Worm (Caenorhabditis elegans): Measurements from ENCODE around the gene wht-8.
A peak's percentile ranks its signal among the peaks of the same experiment; 100 is the strongest.

- TF ChIP-seq T26A8.4 (GFP tag; IDR thresholded peaks at IDR 0.05) (no peak), nhr-76 (tag; optimal IDR thresholded peaks at IDR 0.05) (no peak), sdz-12 (GFP tag; optimal IDR thresholded peaks at IDR 0.05) (no peak), pqm-1 (tag; optimal IDR thresholded peaks at IDR 0.05) (no peak), lin-39 (tag; optimal IDR thresholded peaks at IDR 0.05) (no peak), duxl-1 (tag; optimal IDR thresholded peaks at IDR 0.05; ENCODE audit: poor library complexity) (no peak), nhr-77 (tag; optimal IDR thresholded peaks at IDR 0.05) (peak; percentile 62), fkh-10 (GFP tag; optimal IDR thresholded peaks at IDR 0.05) (no peak), unc-62 (GFP tag; optimal IDR thresholded peaks at IDR 0.05 in 1 of 2) (no peak), unc-62 (tag; optimal IDR thresholded peaks at IDR 0.05) (no peak), ama-1 (optimal IDR thresholded peaks at IDR 0.05) (no peak), spr-1 (tag; optimal IDR thresholded peaks at IDR 0.05) (no peak)
These were observed 25.7 kb downstream of the wht-8 start for ce11 chrIII:11244338-11244737.
